Worm (Caenorhabditis elegans): ENCODE results near the gene DH11.2.

DNA sequence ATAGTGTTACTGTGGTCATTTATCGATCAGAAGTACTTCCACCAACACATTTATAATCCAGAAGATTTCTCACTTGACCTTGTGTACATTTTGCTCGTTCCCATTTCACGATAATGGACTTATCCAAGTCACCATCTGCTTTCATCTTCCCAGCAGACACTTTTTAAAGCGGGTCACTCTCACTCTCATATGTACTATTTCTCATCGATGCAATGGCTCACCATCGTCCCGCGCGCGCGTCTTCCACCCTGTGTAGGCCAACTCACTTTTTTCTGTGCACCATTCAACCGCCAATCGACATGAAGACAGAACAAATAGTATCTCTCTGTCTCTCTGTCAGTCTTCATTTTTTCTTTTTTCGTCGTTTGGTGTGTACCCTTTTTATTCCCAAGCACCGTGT is 39.6 kb downstream of the DH11.2 start:
- TF ChIP-seq med-1 (GFP tag; optimal IDR thresholded peaks at IDR 0.05; ENCODE audit: insufficient read depth): no peak
- TF ChIP-seq cog-1 (tag; optimal IDR thresholded peaks at IDR 0.05): no peak
- no peak for TF ChIP-seq ref-1 (GFP tag; conservative IDR thresholded peaks at IDR 0.05)
- no peak for TF ChIP-seq klf-2 (GFP tag; conservative IDR thresholded peaks at IDR 0.05)
- no peak for TF ChIP-seq flt-1 (GFP tag; IDR thresholded peaks at IDR 0.05)
- no peak for TF ChIP-seq tab-1 (GFP tag; IDR thresholded peaks at IDR 0.05)
- no peak for TF ChIP-seq ztf-23 (GFP tag; IDR thresholded peaks at IDR 0.05)
